Worm (Caenorhabditis elegans) whole organism, L4 larva: Measurements from ENCODE around the gene ram-5.

ENCODE experiments used
- F49E8.2 ChIP-seq: sonication (generic microtip); optimal IDR thresholded peaks from 2 replicates; lab custom pipeline; 2016; ENCODE audit warnings: missing compliant biosample characterization, mild to moderate bottlenecking, missing genetic modification characterization, borderline replicate concordance
- ceh-28 ChIP-seq: fragments of 150-350 bp; optimal IDR thresholded peaks from 2 replicates; lab custom pipeline; 2014; ENCODE audit warnings: missing biosample characterization, missing genetic modification reagents, missing genetic modification characterization
- duxl-1 ChIP-seq: sonication (generic microtip); optimal IDR thresholded peaks from 2 replicates; lab custom pipeline; 2016; ENCODE audit warnings: mild to moderate bottlenecking, missing genetic modification characterization, moderate library complexity, missing compliant biosample characterization; ENCODE audit not compliant: poor library complexity
- lin-13 ChIP-seq: fragments of 150-350 bp; optimal IDR thresholded peaks from 2 replicates; lab custom pipeline; 2014; ENCODE audit warnings: missing biosample characterization, missing genetic modification reagents, missing genetic modification characterization
- nhr-11 ChIP-seq: fragments of 150-350 bp; optimal IDR thresholded peaks from 2 replicates; lab custom pipeline; 2014; ENCODE audit warnings: missing biosample characterization, missing genetic modification characterization
- nhr-41 ChIP-seq: fragments of 200-800 bp; sonication (Bioruptor generic); IDR thresholded peaks from 2 replicates; pipeline ENCODE4 v1.3.6; 2022; ENCODE audit warnings: missing genetic modification reagents, missing genetic modification characterization, missing compliant biosample characterization
- nhr-76 ChIP-seq: fragments of 150-350 bp; optimal IDR thresholded peaks from 2 replicates; lab custom pipeline; 2014; ENCODE audit warnings: missing biosample characterization, missing genetic modification characterization
- pqm-1 ChIP-seq: sonication (generic microtip); optimal IDR thresholded peaks from 2 replicates; lab custom pipeline; 2017; ENCODE audit warnings: missing biosample characterization, missing genetic modification characterization
- skn-1 ChIP-seq: fragments of 150-350 bp; optimal IDR thresholded peaks from 2 replicates; lab custom pipeline; 2014; ENCODE audit warnings: missing biosample characterization, missing genetic modification characterization
- unc-62 ChIP-seq, 3 experiments: fragments of 150-350 bp in 1 of 3; sonication (generic microtip); optimal IDR thresholded peaks in 2 of 3; peaks in 1 of 3; 1 replicate in 1 of 3; 2 replicates in 2 of 3; lab custom pipeline; 2014 to 2017; ENCODE audit warnings: missing biosample characterization in 3 of 3, missing genetic modification characterization in 3 of 3, missing genetic modification reagents in 3 of 3, missing genotype in 1 of 3

- TF ChIP-seq F49E8.2 (no peak), pqm-1 (no peak), unc-62 (GFP tag; optimal IDR thresholded peaks at IDR 0.05 in 1 of 2; lab: Kevin White, UChicago) (peak in 1 of 2 experiments; percentile 69), unc-62 (tag; optimal IDR thresholded peaks at IDR 0.05; lab: Kevin White, UChicago) (no peak), skn-1 (tag; lab: Kevin White, UChicago) (no peak), nhr-76 (no peak), nhr-41 (GFP tag; lab: Robert Waterston, UW) (no peak), nhr-11 (tag; lab: Kevin White, UChicago) (no peak), lin-13 (GFP tag; lab: Kevin White, UChicago) (no peak), duxl-1 (tag; lab: Kevin White, UChicago) (no peak), ceh-28 (tag; lab: Kevin White, UChicago) (no peak)
These were observed 15.3 kb downstream of the ram-5 start for ce11 chrX:14565245-14565644.
